Worm (Caenorhabditis elegans): ENCODE results near the gene W08E12.6.

DNA sequence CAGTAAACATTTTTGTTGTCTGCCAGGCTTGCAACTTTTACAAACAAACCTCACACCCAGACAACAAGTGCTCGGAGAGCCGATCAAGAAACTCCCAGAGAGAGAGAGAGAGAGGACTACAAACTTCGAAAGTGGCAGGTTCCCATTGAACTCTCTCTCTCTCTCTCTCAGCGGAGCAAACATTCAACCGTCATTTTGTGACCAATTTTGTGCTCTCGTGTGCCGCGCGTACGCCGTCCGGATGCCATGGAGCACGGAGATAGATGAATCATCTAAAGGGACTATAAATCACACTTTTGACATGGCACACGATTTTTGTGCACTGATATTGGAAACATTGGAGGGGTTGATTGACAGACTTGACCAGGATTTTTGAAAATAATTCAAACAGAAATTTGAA is 10.5 kb downstream of the W08E12.6 start:
- TF ChIP-seq lin-39 (tag; optimal IDR thresholded peaks at IDR 0.05): no peak
- no peak for TF ChIP-seq hlh-17 (GFP tag; optimal IDR thresholded peaks at IDR 0.05; ENCODE audit: borderline replicate concordance)
- TF ChIP-seq skn-1 (tag; optimal IDR thresholded peaks at IDR 0.05): no peak
- no peak for TF ChIP-seq ama-1 (optimal IDR thresholded peaks at IDR 0.05)
